Fruit fly (Drosophila melanogaster) whole organism, adult: ENCODE data around the gene CG7702.

ENCODE experiments used
- CG11617 ChIP-seq: fragments of 200-800 bp; sonication (Bioruptor generic); optimal IDR thresholded peaks from 2 replicates; lab custom pipeline; 2017; ENCODE audit warnings: mild to moderate bottlenecking, missing biosample characterization, missing genetic modification reagents, missing genetic modification characterization
- CG12768 ChIP-seq: fragments of 200-800 bp; sonication (Bioruptor generic); optimal IDR thresholded peaks from 2 replicates; lab custom pipeline; 2017; ENCODE audit warnings: missing biosample characterization, missing genetic modification characterization, mild to moderate bottlenecking, moderate library complexity, missing genetic modification reagents
- CG14711 ChIP-seq: fragments of 200-800 bp; sonication (Bioruptor generic); optimal IDR thresholded peaks from 2 replicates; lab custom pipeline; 2018; ENCODE audit warnings: missing biosample characterization, mild to moderate bottlenecking, missing genetic modification characterization, moderate library complexity
- CG1620 ChIP-seq: fragments of 200-800 bp; sonication (Bioruptor generic); optimal IDR thresholded peaks from 2 replicates; lab custom pipeline; 2016; ENCODE audit warnings: missing biosample characterization, missing genetic modification characterization
- CG33017 ChIP-seq: fragments of 200-800 bp; sonication (Bioruptor generic); optimal IDR thresholded peaks from 2 replicates; lab custom pipeline; 2018; ENCODE audit warnings: missing biosample characterization, mild to moderate bottlenecking, missing genetic modification characterization, moderate library complexity
- CG5204 ChIP-seq: fragments of 200-800 bp; sonication (Bioruptor generic); optimal IDR thresholded peaks from 2 replicates; lab custom pipeline; 2016; ENCODE audit warnings: missing biosample characterization, missing genetic modification characterization
- CG7045 ChIP-seq: fragments of 200-800 bp; sonication (Bioruptor generic); optimal IDR thresholded peaks from 2 replicates; lab custom pipeline; 2017; ENCODE audit warnings: missing biosample characterization, mild to moderate bottlenecking, missing genetic modification characterization
- CG7101 ChIP-seq: fragments of 200-800 bp; sonication (Bioruptor generic); optimal IDR thresholded peaks from 2 replicates; lab custom pipeline; 2018; ENCODE audit warnings: missing biosample characterization, mild to moderate bottlenecking, missing genetic modification characterization, moderate library complexity
- Clk ChIP-seq: fragments of 200-800 bp; sonication (Bioruptor generic); optimal IDR thresholded peaks from 2 replicates; lab custom pipeline; 2017; ENCODE audit warnings: missing biosample characterization, missing genetic modification characterization
- Crg-1 ChIP-seq: fragments of 200-800 bp; sonication (Bioruptor generic); optimal IDR thresholded peaks from 2 replicates; lab custom pipeline; 2016; ENCODE audit warnings: missing biosample characterization, missing genetic modification characterization
- Hr96 ChIP-seq: fragments of 200-800 bp; sonication (Bioruptor generic); optimal IDR thresholded peaks from 2 replicates; lab custom pipeline; 2016; ENCODE audit warnings: missing biosample characterization, missing genetic modification characterization
- Mnt ChIP-seq: fragments of 200-800 bp; sonication (Bioruptor generic); optimal IDR thresholded peaks from 2 replicates; lab custom pipeline; 2016; ENCODE audit warnings: missing biosample characterization, mild to moderate bottlenecking, missing genetic modification characterization
- bab1 ChIP-seq: fragments of 200-800 bp; sonication (Bioruptor generic); optimal IDR thresholded peaks from 3 replicates; lab custom pipeline; 2019; ENCODE audit warnings: missing biosample characterization, mild to moderate bottlenecking, missing genetic modification characterization, moderate library complexity
- cic ChIP-seq: fragments of 200-800 bp; sonication (Bioruptor generic); optimal IDR thresholded peaks from 2 replicates; lab custom pipeline; 2017; ENCODE audit warnings: missing biosample characterization, mild to moderate bottlenecking, missing genetic modification characterization, moderate library complexity
- cnc ChIP-seq, 2 experiments: fragments of >200 bp; optimal IDR thresholded peaks; 2 replicates each; lab custom pipeline; 2017
- kay ChIP-seq: fragments of 200-800 bp; sonication (Bioruptor generic); peaks from one replicate; lab custom pipeline; 2016; ENCODE audit warnings: missing biosample characterization, missing genetic modification characterization, borderline replicate concordance
- ovo ChIP-seq: fragments of 200-800 bp; sonication (Bioruptor generic); optimal IDR thresholded peaks from 2 replicates; lab custom pipeline; 2016; ENCODE audit warnings: missing biosample characterization, missing genetic modification characterization
- pad ChIP-seq: fragments of 200-800 bp; sonication (Bioruptor generic); optimal IDR thresholded peaks from 3 replicates; lab custom pipeline; 2017; ENCODE audit warnings: missing biosample characterization, missing genetic modification characterization, mild to moderate bottlenecking, moderate library complexity, missing genetic modification reagents
- tj ChIP-seq: fragments of 200-800 bp; sonication (Bioruptor generic); optimal IDR thresholded peaks from 3 replicates; lab custom pipeline; 2017; ENCODE audit warnings: missing biosample characterization, mild to moderate bottlenecking, missing genetic modification characterization, moderate library complexity
- toe ChIP-seq: fragments of 200-800 bp; sonication (Bioruptor generic); optimal IDR thresholded peaks from 2 replicates; lab custom pipeline; 2016; ENCODE audit warnings: missing biosample characterization, missing genetic modification characterization

The CG7702 gene

DNA sequence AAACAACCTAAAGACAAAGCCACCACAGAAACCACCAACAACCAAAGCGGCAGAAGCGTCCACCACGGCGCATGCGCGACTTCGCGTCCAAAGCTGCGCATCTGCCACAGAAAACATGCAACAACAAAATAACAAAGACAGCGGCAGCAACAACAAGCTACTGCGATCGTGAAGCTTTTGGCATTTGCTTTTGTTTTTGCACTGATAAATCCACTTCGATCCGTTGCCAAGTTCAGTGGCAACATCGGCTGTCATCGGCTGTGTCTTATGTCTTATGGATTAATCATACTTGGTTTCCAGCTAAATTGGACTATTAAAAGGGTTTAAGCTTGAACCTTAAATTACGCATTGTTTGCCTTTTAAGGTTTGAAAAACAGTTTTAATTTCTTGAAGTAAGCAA, 23.4 kb downstream of the CG7702 start, which contains the start of gene Muc91C:
Muc91C (minus strand) TSS at position 101 of the 400 bp plus-strand sequence.
- no peak for TF ChIP-seq CG11617 (GFP tag; lab: Kevin White, UChicago)
- no peak for TF ChIP-seq cic (GFP tag; lab: Kevin White, UChicago)
- no peak for TF ChIP-seq Mnt
- no peak for TF ChIP-seq CG14711 (tag; lab: Kevin White, UChicago)
- TF ChIP-seq bab1 (GFP tag; lab: Kevin White, UChicago): no peak
- no peak for TF ChIP-seq Clk
- no peak for TF ChIP-seq cnc (optimal IDR thresholded peaks at IDR 0.05; lab: Kevin White, UChicago)
- no peak for TF ChIP-seq kay
- TF ChIP-seq CG5204 (GFP tag; lab: Kevin White, UChicago): no peak
- no peak for TF ChIP-seq pad (GFP tag; lab: Kevin White, UChicago)
- no peak for TF ChIP-seq tj (GFP tag; lab: Kevin White, UChicago)
- no peak for TF ChIP-seq ovo (GFP tag; lab: Kevin White, UChicago)
- TF ChIP-seq Crg-1: no peak
- TF ChIP-seq CG7045: no peak
- TF ChIP-seq CG12768 (GFP tag; lab: Kevin White, UChicago): no peak

DNA sequence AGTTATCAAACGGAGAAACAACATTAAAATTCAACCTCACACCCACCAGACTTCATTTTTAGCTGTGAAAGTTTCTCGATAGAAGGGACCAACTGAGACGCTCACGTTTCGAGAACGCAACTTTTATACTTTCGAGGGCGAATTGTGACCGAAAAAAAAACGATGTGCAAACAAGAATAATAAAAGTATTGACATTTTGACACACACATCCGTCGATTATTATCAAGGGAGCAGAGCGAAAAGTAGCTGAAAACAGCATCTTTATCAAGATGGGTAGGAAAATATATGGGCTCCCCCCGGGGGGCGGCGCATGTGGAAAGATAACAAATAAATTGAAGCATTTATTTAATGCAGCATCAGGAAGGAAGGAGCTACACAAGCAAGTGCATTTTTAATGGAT, 24.4 kb downstream of the CG7702 start, which contains the start of gene CG14300:
CG14300 (minus strand) TSS at position 101 of the 400 bp plus-strand sequence.
- TF ChIP-seq Clk: no peak
- no peak for TF ChIP-seq toe
- TF ChIP-seq CG12768 (GFP tag; lab: Kevin White, UChicago): no peak
- TF ChIP-seq ovo (GFP tag; lab: Kevin White, UChicago): no peak
- no peak for TF ChIP-seq bab1 (GFP tag; lab: Kevin White, UChicago)
- no peak for TF ChIP-seq CG1620 (GFP tag; lab: Kevin White, UChicago)
- TF ChIP-seq cic (GFP tag; lab: Kevin White, UChicago): no peak
- TF ChIP-seq CG5204 (GFP tag; lab: Kevin White, UChicago): no peak
- no peak for TF ChIP-seq Mnt
- TF ChIP-seq CG14711 (tag; lab: Kevin White, UChicago): no peak
- no peak for TF ChIP-seq CG7101 (tag; lab: Kevin White, UChicago)
- TF ChIP-seq CG11617 (GFP tag; lab: Kevin White, UChicago): no peak

DNA sequence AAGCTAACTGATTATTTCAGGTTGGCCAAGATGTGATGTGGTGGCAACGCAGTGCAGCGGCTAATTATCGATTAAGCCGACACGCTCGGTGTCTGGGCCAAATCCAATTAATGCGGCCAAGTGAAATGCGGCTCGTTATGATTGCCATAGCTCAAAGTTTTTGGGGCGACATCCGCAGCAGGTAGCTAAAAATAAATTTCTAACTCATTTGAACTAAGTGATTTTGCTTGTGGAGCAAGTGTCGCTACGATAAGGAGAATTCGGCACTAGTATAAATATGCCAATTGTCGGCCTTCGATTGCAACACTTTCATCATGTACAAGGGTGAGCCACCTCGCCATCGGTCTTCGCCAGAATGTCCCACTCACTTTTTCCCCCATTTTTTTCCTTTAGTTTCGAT, 25.8 kb downstream of the CG7702 start, which contains the start of gene CG34282:
CG34282 (plus strand) TSS at position 301 of the 400 bp plus-strand sequence.
- TF ChIP-seq CG5204 (GFP tag; lab: Kevin White, UChicago): no peak
- no peak for TF ChIP-seq ovo (GFP tag; lab: Kevin White, UChicago)
- no peak for TF ChIP-seq toe
- TF ChIP-seq Mnt: no peak
- TF ChIP-seq tj (GFP tag; lab: Kevin White, UChicago): no peak
- TF ChIP-seq kay: no peak
- no peak for TF ChIP-seq CG33017 (tag; lab: Kevin White, UChicago)

DNA sequence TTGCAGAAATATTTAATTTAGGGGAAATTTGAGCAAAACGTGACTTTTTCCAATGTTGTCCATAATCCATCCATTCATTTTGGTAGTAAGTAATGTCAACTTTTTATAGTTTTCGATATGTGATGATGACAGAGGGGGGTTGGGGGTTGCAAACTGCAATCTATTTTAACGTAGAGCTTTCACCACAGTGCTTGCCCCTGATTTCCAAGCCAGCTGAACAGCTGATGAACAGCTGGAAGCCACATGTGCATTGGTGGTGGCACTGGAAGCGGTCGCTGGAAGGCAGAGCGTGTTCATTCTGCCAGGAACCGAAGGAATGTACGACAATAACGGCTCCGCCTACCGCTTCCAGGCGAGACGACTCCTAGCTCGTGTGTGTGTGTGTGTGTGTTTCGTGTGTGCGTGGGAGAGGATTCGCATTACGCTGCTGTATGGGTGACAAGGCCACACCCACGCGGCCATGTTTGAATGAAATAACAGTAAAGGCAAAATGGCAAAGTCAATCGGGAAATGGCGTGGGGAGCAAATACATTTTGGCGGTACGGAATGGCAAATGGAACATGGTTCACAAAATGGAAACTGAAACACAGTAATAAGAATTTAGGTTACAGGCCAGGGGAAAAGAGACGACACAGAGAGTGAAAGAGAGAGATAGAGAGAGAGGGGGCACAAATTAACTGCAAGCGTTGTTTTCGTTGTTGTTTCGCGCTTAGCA, 29.8 kb downstream of the CG7702 start:
- TF ChIP-seq ovo (GFP tag; lab: Kevin White, UChicago) (no peak), pad (GFP tag; lab: Kevin White, UChicago) (peak; percentile 93), CG14711 (tag; lab: Kevin White, UChicago) (no peak)

DNA sequence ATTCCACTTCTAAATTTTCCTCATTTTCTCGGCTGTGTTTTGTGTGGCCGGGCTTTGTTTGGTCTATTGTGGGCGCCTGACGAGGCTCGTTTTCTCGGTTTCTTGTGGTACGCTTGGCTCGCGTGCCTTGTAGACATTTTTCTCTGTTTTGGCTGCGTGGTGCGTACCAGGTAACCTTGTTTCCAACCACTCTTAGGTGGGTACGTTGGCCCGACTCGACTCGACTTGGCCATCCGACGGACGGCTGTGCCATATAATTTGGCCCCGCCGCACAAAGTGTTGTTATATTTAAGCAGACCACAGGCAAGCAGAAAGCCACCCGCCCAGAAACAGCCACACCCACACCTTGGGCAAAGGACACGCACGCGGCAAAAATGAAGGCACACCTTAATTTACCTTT, 34.3 kb downstream of the CG7702 start:
- TF ChIP-seq CG1620 (GFP tag; lab: Kevin White, UChicago) (no peak), CG5204 (GFP tag; lab: Kevin White, UChicago) (no peak), CG7045 (no peak), kay (no peak), bab1 (GFP tag; lab: Kevin White, UChicago) (no peak), pad (GFP tag; lab: Kevin White, UChicago) (no peak), cic (GFP tag; lab: Kevin White, UChicago) (no peak), CG7101 (tag; lab: Kevin White, UChicago) (no peak), Crg-1 (no peak), Mnt (no peak), Hr96 (GFP tag; lab: Kevin White, UChicago) (no peak), cnc (optimal IDR thresholded peaks at IDR 0.05; lab: Kevin White, UChicago) (no peak), ovo (GFP tag; lab: Kevin White, UChicago) (no peak), CG14711 (tag; lab: Kevin White, UChicago) (no peak)

DNA sequence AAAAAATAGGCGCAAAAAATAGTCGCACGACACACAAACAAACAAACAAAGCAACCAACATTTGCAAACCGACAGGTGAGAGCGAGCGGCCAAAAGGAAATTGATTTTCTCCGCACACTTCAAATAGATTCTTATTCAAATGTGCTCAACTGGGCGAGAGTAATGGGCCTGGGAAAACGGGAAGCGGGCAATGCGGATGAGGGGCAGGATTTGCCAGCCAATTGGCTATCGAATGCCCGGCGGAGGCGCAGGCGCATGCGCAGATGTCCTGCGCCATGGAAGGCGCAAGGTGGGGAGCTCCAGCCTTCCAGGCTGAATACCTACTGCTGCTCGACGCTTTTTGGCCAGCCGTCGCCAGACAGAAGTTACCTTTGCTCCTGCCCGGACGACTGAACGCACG, 36.0 kb downstream of the CG7702 start, which contains the start of the genes ChAT and VAChT:
ChAT (plus strand) TSS at position 352 of the 400 bp plus-strand sequence.
VAChT (plus strand) TSS at position 352 of the 400 bp plus-strand sequence.
- TF ChIP-seq Clk: no peak
- TF ChIP-seq pad (GFP tag; lab: Kevin White, UChicago): peak; percentile 77

DNA sequence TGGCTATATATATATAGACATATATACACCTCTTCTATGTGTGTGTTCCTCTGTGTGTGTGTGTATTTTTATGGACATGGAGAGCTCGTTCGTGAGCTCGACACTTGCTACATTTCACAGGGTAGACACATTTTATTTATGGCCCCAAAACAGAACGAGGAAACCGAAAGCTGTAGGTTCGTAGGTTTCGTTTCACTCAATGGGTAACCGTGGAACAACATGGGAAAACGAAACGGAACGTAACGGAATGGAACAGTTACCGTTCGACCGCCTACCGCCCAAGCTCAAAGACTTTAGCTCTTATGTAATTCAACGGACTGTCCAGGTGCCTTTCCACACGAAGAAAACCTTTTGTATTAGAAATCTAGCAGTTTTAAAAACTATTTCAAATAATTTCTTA, 37.1 kb downstream of the CG7702 start:
- TF ChIP-seq cic (GFP tag; lab: Kevin White, UChicago): no peak
- no peak for TF ChIP-seq tj (GFP tag; lab: Kevin White, UChicago)
- TF ChIP-seq Clk: no peak
- TF ChIP-seq CG7045: no peak
- TF ChIP-seq cnc (optimal IDR thresholded peaks at IDR 0.05; lab: Kevin White, UChicago): no peak
- no peak for TF ChIP-seq ovo (GFP tag; lab: Kevin White, UChicago)
- TF ChIP-seq CG14711 (tag; lab: Kevin White, UChicago): no peak
- no peak for TF ChIP-seq Crg-1
- TF ChIP-seq Hr96 (GFP tag; lab: Kevin White, UChicago): no peak
- TF ChIP-seq kay: no peak
- no peak for TF ChIP-seq CG5204 (GFP tag; lab: Kevin White, UChicago)
- no peak for TF ChIP-seq Mnt
- no peak for TF ChIP-seq CG7101 (tag; lab: Kevin White, UChicago)
- no peak for TF ChIP-seq bab1 (GFP tag; lab: Kevin White, UChicago)
- TF ChIP-seq CG11617 (GFP tag; lab: Kevin White, UChicago): no peak
- no peak for TF ChIP-seq CG33017 (tag; lab: Kevin White, UChicago)
- TF ChIP-seq CG1620 (GFP tag; lab: Kevin White, UChicago): no peak
- TF ChIP-seq pad (GFP tag; lab: Kevin White, UChicago): no peak
- no peak for TF ChIP-seq CG12768 (GFP tag; lab: Kevin White, UChicago)
